Fruit fly (Drosophila melanogaster) whole organism, prepupa: Measurements from ENCODE around the gene Tmtc4.

Experiments
- CG8632 ChIP-seq: fragments of 200-800 bp; sonication (Bioruptor generic); optimal IDR thresholded peaks from 3 replicates; lab custom pipeline; 2016; ENCODE audit warnings: missing biosample characterization, missing genetic modification characterization
- Gug ChIP-seq: fragments of 200-800 bp; sonication (Bioruptor generic); IDR thresholded peaks from 2 replicates; pipeline ENCODE4 v1.3.6; 2022; ENCODE audit warnings: missing biosample characterization, missing genetic modification characterization
- Hr38 ChIP-seq: sonication (Bioruptor generic); optimal IDR thresholded peaks from 2 replicates; lab custom pipeline; 2016; ENCODE audit warnings: missing biosample characterization, missing genetic modification characterization
- OdsH ChIP-seq: fragments of 200-800 bp; sonication (Bioruptor generic); optimal IDR thresholded peaks from 3 replicates; lab custom pipeline; 2016; ENCODE audit warnings: missing biosample characterization, missing genetic modification characterization
- Smox ChIP-seq: fragments of 200-800 bp; sonication (Bioruptor generic); optimal IDR thresholded peaks from 3 replicates; lab custom pipeline; 2016; ENCODE audit warnings: missing biosample characterization, missing genetic modification characterization
- Sox15 ChIP-seq: fragments of 200-800 bp; sonication (Bioruptor generic); optimal IDR thresholded peaks from 3 replicates; lab custom pipeline; 2016; ENCODE audit warnings: missing biosample characterization, missing genetic modification characterization
- esn ChIP-seq: fragments of 200-800 bp; sonication (Bioruptor generic); optimal IDR thresholded peaks from 2 replicates; lab custom pipeline; 2016; ENCODE audit warnings: missing biosample characterization, mild to moderate bottlenecking, missing genetic modification characterization, moderate library complexity
- lz ChIP-seq: fragments of 200-800 bp; sonication (Bioruptor generic); optimal IDR thresholded peaks from 3 replicates; lab custom pipeline; 2016; ENCODE audit warnings: missing biosample characterization, missing genetic modification characterization
- net ChIP-seq: fragments of 200-800 bp; sonication (Bioruptor generic); optimal IDR thresholded peaks from 3 replicates; lab custom pipeline; 2016; ENCODE audit warnings: missing biosample characterization, missing genetic modification characterization
- ss ChIP-seq, 2 experiments: fragments of 200-800 bp; sonication (Bioruptor generic); optimal IDR thresholded peaks; 2 replicates in 1 of 2; 3 replicates in 1 of 2; lab custom pipeline; 2017 to 2018; ENCODE audit warnings: mild to moderate bottlenecking in 2 of 2, missing biosample characterization in 2 of 2, missing genetic modification characterization in 2 of 2, moderate library complexity in 1 of 2
- vri ChIP-seq: fragments of 200-800 bp; sonication (Bioruptor generic); optimal IDR thresholded peaks from 3 replicates; lab custom pipeline; 2016; ENCODE audit warnings: missing biosample characterization, mild to moderate bottlenecking, missing genetic modification characterization

DNA sequence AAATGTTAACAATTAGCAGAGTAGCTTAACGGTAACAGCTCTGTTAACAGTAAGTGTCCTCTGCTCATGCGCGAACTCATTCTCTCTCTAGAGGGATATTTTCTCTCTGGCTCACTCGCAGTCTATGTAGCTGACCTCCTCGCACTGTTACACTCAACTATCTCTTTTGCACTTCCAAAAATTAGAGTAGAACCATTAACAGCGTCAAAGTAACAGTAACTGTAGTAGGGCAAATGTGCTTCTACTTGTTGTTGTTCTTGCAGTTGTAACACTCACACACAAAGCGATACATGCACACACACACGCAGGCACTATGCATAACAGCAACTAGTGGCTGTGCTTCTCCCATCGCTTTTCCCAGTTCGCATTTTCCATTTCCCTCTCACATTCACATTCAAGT, 28.0 kb downstream of the Tmtc4 start:
- TF ChIP-seq esn (GFP tag; lab: Kevin White, UChicago) = no peak
- TF ChIP-seq CG8632 = no peak
- no peak for TF ChIP-seq Sox15 (GFP tag; lab: Kevin White, UChicago)
- no peak for TF ChIP-seq ss (GFP tag; optimal IDR thresholded peaks at IDR 0.05; lab: Kevin White, UChicago)
- no peak for TF ChIP-seq OdsH (GFP tag; lab: Kevin White, UChicago)
- no peak for TF ChIP-seq Gug
- no peak for TF ChIP-seq Smox (GFP tag; lab: Kevin White, UChicago)
- TF ChIP-seq Hr38 (GFP tag; lab: Kevin White, UChicago) = no peak
- no peak for TF ChIP-seq lz (GFP tag; lab: Kevin White, UChicago)
- no peak for TF ChIP-seq net (GFP tag; lab: Kevin White, UChicago)
- TF ChIP-seq vri (GFP tag; lab: Kevin White, UChicago) = no peak
